Worm (Caenorhabditis elegans) whole organism, young adult: ENCODE results near the gene dlc-1.

ENCODE experiments used
- T07F8.4 ChIP-seq: sonication (generic microtip); optimal IDR thresholded peaks from 2 replicates; lab custom pipeline; 2016; ENCODE audit warnings: mild to moderate bottlenecking, missing genetic modification characterization, moderate library complexity, missing compliant biosample characterization
- ZK185.1 ChIP-seq: sonication (generic microtip); optimal IDR thresholded peaks from 2 replicates; lab custom pipeline; 2016; ENCODE audit warnings: mild to moderate bottlenecking, missing genetic modification characterization, missing compliant biosample characterization; ENCODE audit not compliant: poor library complexity, severe bottlenecking
- ama-1 ChIP-seq, 3 experiments: fragments of 150-350 bp in 1 of 3; sonication (generic microtip) in 2 of 3; optimal IDR thresholded peaks; 2 replicates each; lab custom pipeline; 2014 to 2018; ENCODE audit warnings: missing biosample characterization in 2 of 3, missing genetic modification characterization in 2 of 3, missing genetic modification reagents in 2 of 3
- attf-3 ChIP-seq: fragments of 200-800 bp; sonication (Bioruptor generic); conservative IDR thresholded peaks from 2 replicates; pipeline ENCODE4 v1.3.6; 2022; ENCODE audit warnings: missing genetic modification reagents, missing genetic modification characterization, missing compliant biosample characterization
- dpl-1 ChIP-seq: fragments of 150-350 bp; optimal IDR thresholded peaks from 2 replicates; lab custom pipeline; 2014; ENCODE audit warnings: missing biosample characterization, missing genetic modification reagents, missing genetic modification characterization
- hlh-26 ChIP-seq: fragments of 200-800 bp; sonication (Bioruptor generic); conservative IDR thresholded peaks from 2 replicates; pipeline ENCODE4 v1.3.6; 2022; ENCODE audit warnings: missing genetic modification reagents, missing genetic modification characterization, missing compliant biosample characterization
- rpc-1 ChIP-seq, 2 experiments: fragments of 150-350 bp in 1 of 2; sonication (generic microtip) in 1 of 2; optimal IDR thresholded peaks; 2 replicates each; lab custom pipeline; 2014 to 2018; ENCODE audit warnings: missing biosample characterization in 1 of 2, missing genetic modification characterization in 1 of 2, missing genetic modification reagents in 1 of 2, missing genotype in 1 of 2
- snpc-3.4 ChIP-seq: sonication (generic microtip); optimal IDR thresholded peaks from 2 replicates; lab custom pipeline; 2017; ENCODE audit warnings: missing genetic modification characterization, mild to moderate bottlenecking, missing compliant biosample characterization, antibody characterized with exemption, moderate library complexity, missing genotype, missing genetic modification reagents
- snpc-4 ChIP-seq, 5 experiments: fragments of 150-350 bp in 1 of 5; sonication (generic microtip) in 4 of 5; optimal IDR thresholded peaks; 2 replicates each; lab custom pipeline; 2014 to 2018; ENCODE audit warnings: missing genetic modification characterization in 5 of 5, missing biosample characterization in 3 of 5, antibody characterized with exemption in 2 of 5, mild to moderate bottlenecking in 2 of 5, missing compliant biosample characterization in 2 of 5, missing genotype in 2 of 5, moderate library complexity in 2 of 5, missing genetic modification reagents in 1 of 5
- xnd-1 ChIP-seq: sonication (generic microtip); optimal IDR thresholded peaks from 2 replicates; lab custom pipeline; 2016; ENCODE audit warnings: missing genotype, missing genetic modification reagents, missing genetic modification characterization, missing compliant biosample characterization

DNA sequence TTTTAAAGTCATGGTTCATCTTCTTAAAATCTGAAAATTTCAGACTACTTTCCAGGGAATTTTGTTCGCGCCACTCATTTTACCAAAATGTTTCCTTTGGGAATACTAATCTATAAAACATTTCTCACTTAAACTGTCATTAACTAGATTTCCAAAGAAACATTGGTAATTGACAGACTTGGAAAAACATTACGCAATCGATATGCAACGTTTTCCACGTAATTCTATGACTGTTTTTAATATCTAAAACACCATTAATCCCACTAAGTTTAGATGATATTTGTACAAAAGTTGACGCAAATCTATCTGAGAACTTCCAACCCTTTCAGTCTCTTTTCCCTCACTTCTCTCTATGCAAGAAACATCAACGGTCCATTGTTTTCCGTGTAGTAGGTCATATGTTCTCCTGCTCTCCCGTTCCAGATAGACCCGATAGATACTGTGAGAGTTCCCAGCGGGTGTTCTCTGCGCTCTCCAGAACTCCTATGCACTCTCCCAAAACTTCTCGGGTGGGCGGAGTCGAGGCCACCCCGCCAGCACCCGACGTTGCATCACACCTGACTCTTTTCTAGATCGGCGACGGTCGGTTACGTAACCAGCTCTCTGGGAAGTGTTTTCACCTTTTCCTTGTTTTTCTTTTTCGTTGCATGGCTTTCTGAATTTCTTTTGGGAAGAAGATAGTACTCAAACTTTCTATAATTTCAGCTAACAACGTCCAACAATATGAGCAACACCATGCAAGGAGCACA, 14.9 kb upstream of the dlc-1 start, which contains the start of gene zip-8:
- no peak for TF ChIP-seq rpc-1 (optimal IDR thresholded peaks at IDR 0.05; lab: Kevin White, UChicago)
- TF ChIP-seq rpc-1 (tag; optimal IDR thresholded peaks at IDR 0.05; lab: Kevin White, UChicago), result no peak
- no peak for TF ChIP-seq hlh-26 (GFP tag; lab: Robert Waterston, UW)
- no peak for TF ChIP-seq snpc-3.4 (tag; lab: Kevin White, UChicago)
- no peak for TF ChIP-seq xnd-1 (tag; lab: Kevin White, UChicago)
- no peak for TF ChIP-seq ZK185.1
- no peak for TF ChIP-seq dpl-1 (GFP tag; lab: Kevin White, UChicago)
- no peak for TF ChIP-seq snpc-4 (GFP tag; optimal IDR thresholded peaks at IDR 0.05; lab: Kevin White, UChicago)
- no peak for TF ChIP-seq snpc-4 (tag; optimal IDR thresholded peaks at IDR 0.05; lab: Kevin White, UChicago)
- no peak for TF ChIP-seq ama-1 (optimal IDR thresholded peaks at IDR 0.05; lab: Kevin White, UChicago)
- TF ChIP-seq ama-1 (GFP tag; optimal IDR thresholded peaks at IDR 0.05; lab: Kevin White, UChicago), result no peak
- TF ChIP-seq T07F8.4 (tag; lab: Kevin White, UChicago), result no peak
- TF ChIP-seq attf-3 (GFP tag; lab: Robert Waterston, UW), result no peak
